Fruit fly (Drosophila melanogaster) whole organism, embryonic: ENCODE results near the gene Bacc.

Experiments
- Ada2b ChIP-seq: fragments of 200-800 bp; sonication (Bioruptor generic); IDR thresholded peaks from 2 replicates; pipeline ENCODE4 v1.3.6; 2022; ENCODE audit warnings: missing biosample characterization, missing genetic modification characterization
- Atf-2 ChIP-seq: fragments of 200-800 bp; sonication (Bioruptor generic); optimal IDR thresholded peaks from 2 replicates; lab custom pipeline; 2016; ENCODE audit warnings: missing biosample characterization, missing genetic modification characterization
- Atf3 ChIP-seq: fragments of 200-800 bp; sonication (Bioruptor generic); optimal IDR thresholded peaks from 3 replicates; lab custom pipeline; 2016; ENCODE audit warnings: missing biosample characterization, missing genetic modification characterization
- CG10209 ChIP-seq: fragments of 200-800 bp; sonication (Bioruptor generic); optimal IDR thresholded peaks from 3 replicates; lab custom pipeline; 2017; ENCODE audit warnings: missing biosample characterization, mild to moderate bottlenecking, missing genetic modification characterization, missing genetic modification reagents
- CG10654 ChIP-seq: fragments of 200-800 bp; sonication (Bioruptor generic); optimal IDR thresholded peaks from 2 replicates; lab custom pipeline; 2016; ENCODE audit warnings: missing biosample characterization, missing genetic modification characterization
- CG11696 ChIP-seq: fragments of 200-800 bp; sonication (Bioruptor generic); IDR thresholded peaks from 2 replicates; pipeline ENCODE4 v1.3.6; 2022; ENCODE audit warnings: missing biosample characterization, missing genetic modification characterization
- CG13123 ChIP-seq: fragments of 200-800 bp; sonication (Bioruptor generic); optimal IDR thresholded peaks from 2 replicates; lab custom pipeline; 2016; ENCODE audit warnings: missing biosample characterization, missing genetic modification characterization
- CG1603 ChIP-seq: fragments of 200-800 bp; sonication (Bioruptor generic); optimal IDR thresholded peaks from 2 replicates; lab custom pipeline; 2019; ENCODE audit warnings: missing biosample characterization, mild to moderate bottlenecking, missing genetic modification characterization, moderate library complexity
- CG17359 ChIP-seq: fragments of 200-800 bp; sonication (Bioruptor generic); optimal IDR thresholded peaks from 3 replicates; lab custom pipeline; 2018; ENCODE audit warnings: missing biosample characterization, mild to moderate bottlenecking, missing genetic modification characterization, moderate library complexity
- CG17568 ChIP-seq: fragments of 200-800 bp; sonication (Bioruptor generic); optimal IDR thresholded peaks from 2 replicates; lab custom pipeline; 2018; ENCODE audit warnings: missing biosample characterization, mild to moderate bottlenecking, missing genetic modification characterization, moderate library complexity
- CG18599 ChIP-seq: fragments of 200-800 bp; sonication (Bioruptor generic); optimal IDR thresholded peaks from 3 replicates; lab custom pipeline; 2017; ENCODE audit warnings: missing biosample characterization, missing genetic modification characterization, mild to moderate bottlenecking, moderate library complexity, missing genetic modification reagents
- CG2116 ChIP-seq: fragments of 200-800 bp; sonication (Bioruptor generic); optimal IDR thresholded peaks from 3 replicates; lab custom pipeline; 2018; ENCODE audit warnings: missing biosample characterization, mild to moderate bottlenecking, missing genetic modification characterization
- CG2199 ChIP-seq: fragments of 200-800 bp; sonication (Bioruptor generic); IDR thresholded peaks from 3 replicates; pipeline ENCODE4 v1.3.6; 2022; ENCODE audit warnings: missing biosample characterization, missing genetic modification characterization
- CG4282 ChIP-seq: fragments of 200-800 bp; sonication (Bioruptor generic); optimal IDR thresholded peaks from 2 replicates; lab custom pipeline; 2016; ENCODE audit warnings: missing biosample characterization, missing genetic modification characterization
- CG4617 ChIP-seq: fragments of 200-800 bp; sonication (Bioruptor generic); optimal IDR thresholded peaks from 3 replicates; lab custom pipeline; 2016; ENCODE audit warnings: missing biosample characterization, missing genetic modification characterization, borderline replicate concordance
- CG4707 ChIP-seq: fragments of 200-800 bp; sonication (Bioruptor generic); optimal IDR thresholded peaks from 2 replicates; lab custom pipeline; 2018; ENCODE audit warnings: missing biosample characterization, mild to moderate bottlenecking, missing genetic modification characterization, moderate library complexity
- CG5953 ChIP-seq: fragments of 200-800 bp; sonication (Bioruptor generic); IDR thresholded peaks from 2 replicates; pipeline ENCODE4 v1.3.6; 2022; ENCODE audit warnings: missing biosample characterization, missing genetic modification characterization
- CG6254 ChIP-seq: fragments of 200-800 bp; sonication (Bioruptor generic); optimal IDR thresholded peaks from 3 replicates; lab custom pipeline; 2017; ENCODE audit warnings: mild to moderate bottlenecking, missing biosample characterization, missing genetic modification reagents, missing genetic modification characterization
- CG6791 ChIP-seq: fragments of 200-800 bp; sonication (Bioruptor generic); IDR thresholded peaks from 3 replicates; pipeline ENCODE4 v1.3.6; 2022; ENCODE audit warnings: missing biosample characterization, missing genetic modification characterization; ENCODE audit not compliant: partially characterized antibody
- CG9727 ChIP-seq: fragments of 200-800 bp; sonication (Bioruptor generic); optimal IDR thresholded peaks from 3 replicates; lab custom pipeline; 2017; ENCODE audit warnings: missing biosample characterization, mild to moderate bottlenecking, missing genetic modification characterization
- Doc3 ChIP-seq: fragments of 200-800 bp; sonication (Bioruptor generic); IDR thresholded peaks from 3 replicates; pipeline ENCODE4 v1.3.6; 2022; ENCODE audit warnings: missing biosample characterization, missing genetic modification characterization; ENCODE audit not compliant: partially characterized antibody
- Dp ChIP-seq: fragments of 200-800 bp; sonication (Bioruptor generic); optimal IDR thresholded peaks from 2 replicates; lab custom pipeline; 2018; ENCODE audit warnings: missing biosample characterization, mild to moderate bottlenecking, missing genetic modification characterization, moderate library complexity
- Gsc ChIP-seq: fragments of 200-800 bp; sonication (Bioruptor generic); IDR thresholded peaks from 2 replicates; pipeline ENCODE4 v1.3.6; 2022; ENCODE audit warnings: missing biosample characterization, missing genetic modification characterization
- Meics ChIP-seq: fragments of 200-800 bp; sonication (Bioruptor generic); optimal IDR thresholded peaks from 2 replicates; lab custom pipeline; 2017; ENCODE audit warnings: missing biosample characterization, mild to moderate bottlenecking, missing genetic modification characterization
- Myb ChIP-seq: fragments of 200-800 bp; sonication (Bioruptor generic); optimal IDR thresholded peaks from 2 replicates; lab custom pipeline; 2016; ENCODE audit warnings: missing biosample characterization, missing genetic modification characterization
- NK7.1 ChIP-seq: fragments of 200-800 bp; sonication (Bioruptor generic); optimal IDR thresholded peaks from 3 replicates; lab custom pipeline; 2016; ENCODE audit warnings: missing biosample characterization, missing genetic modification characterization
- Oli ChIP-seq: fragments of 200-800 bp; sonication (Bioruptor generic); optimal IDR thresholded peaks from 2 replicates; lab custom pipeline; 2018; ENCODE audit warnings: missing biosample characterization, mild to moderate bottlenecking, missing genetic modification characterization, moderate library complexity
- Opbp ChIP-seq: fragments of 200-800 bp; sonication (Bioruptor generic); IDR thresholded peaks from 3 replicates; pipeline ENCODE4 v1.3.6; 2022; ENCODE audit warnings: missing biosample characterization, missing genetic modification characterization; ENCODE audit not compliant: partially characterized antibody
- Optix ChIP-seq: fragments of 200-800 bp; sonication (Bioruptor generic); IDR thresholded peaks from 3 replicates; pipeline ENCODE4 v1.3.6; 2022; ENCODE audit warnings: missing biosample characterization, missing genetic modification characterization
- Poxn ChIP-seq: fragments of 200-800 bp; sonication (Bioruptor generic); IDR thresholded peaks from 2 replicates; pipeline ENCODE4 v1.3.6; 2022; ENCODE audit warnings: missing biosample characterization, missing genetic modification characterization
- Ptx1 ChIP-seq: fragments of 200-800 bp; sonication (Bioruptor generic); IDR thresholded peaks from 2 replicates; pipeline ENCODE4 v1.3.6; 2022; ENCODE audit warnings: missing biosample characterization, missing genetic modification characterization
- al ChIP-seq: fragments of 200-800 bp; sonication (Bioruptor generic); IDR thresholded peaks from 2 replicates; pipeline ENCODE4 v1.3.6; 2022; ENCODE audit warnings: missing biosample characterization, missing genetic modification characterization
- amos ChIP-seq: fragments of 200-800 bp; sonication (Bioruptor generic); IDR thresholded peaks from 2 replicates; pipeline ENCODE4 v1.3.6; 2022; ENCODE audit warnings: missing biosample characterization, missing genetic modification characterization; ENCODE audit not compliant: partially characterized antibody
- bab2 ChIP-seq: fragments of 200-800 bp; sonication (Bioruptor generic); optimal IDR thresholded peaks from 2 replicates; lab custom pipeline; 2016; ENCODE audit warnings: missing biosample characterization, missing genetic modification characterization
- da ChIP-seq: fragments of 200-800 bp; sonication (Bioruptor generic); optimal IDR thresholded peaks from 2 replicates; lab custom pipeline; 2016; ENCODE audit warnings: missing biosample characterization, missing genetic modification characterization
- emc ChIP-seq: fragments of 200-800 bp; sonication (Bioruptor generic); optimal IDR thresholded peaks from 2 replicates; lab custom pipeline; 2016; ENCODE audit warnings: missing biosample characterization, missing genetic modification characterization
- ems ChIP-seq: fragments of 200-800 bp; sonication (Bioruptor generic); optimal IDR thresholded peaks from 3 replicates; lab custom pipeline; 2016; ENCODE audit warnings: missing biosample characterization, missing genetic modification characterization
- eve ChIP-seq, 2 experiments: fragments of >200 bp; optimal IDR thresholded peaks; 2 replicates each; lab custom pipeline; 2017; ENCODE audit warnings: missing biosample characterization in 2 of 2, missing genetic modification characterization in 2 of 2
- gce ChIP-seq: fragments of 200-800 bp; sonication (Bioruptor generic); IDR thresholded peaks from 3 replicates; pipeline ENCODE4 v1.3.6; 2022; ENCODE audit warnings: missing biosample characterization, missing genetic modification characterization
- ham ChIP-seq: fragments of 200-800 bp; sonication (Bioruptor generic); IDR thresholded peaks from 2 replicates; pipeline ENCODE4 v1.3.6; 2022; ENCODE audit warnings: missing biosample characterization, missing genetic modification characterization
- luna ChIP-seq: fragments of 200-800 bp; sonication (Bioruptor generic); optimal IDR thresholded peaks from 2 replicates; lab custom pipeline; 2016; ENCODE audit warnings: missing biosample characterization, missing genetic modification characterization
- mirr ChIP-seq: fragments of 200-800 bp; sonication (Bioruptor generic); optimal IDR thresholded peaks from 3 replicates; lab custom pipeline; 2018; ENCODE audit warnings: missing biosample characterization, mild to moderate bottlenecking, missing genetic modification characterization
- mld ChIP-seq: fragments of 200-800 bp; sonication (Bioruptor generic); IDR thresholded peaks from 3 replicates; pipeline ENCODE4 v1.3.6; 2022; ENCODE audit warnings: missing biosample characterization, missing genetic modification characterization; ENCODE audit not compliant: partially characterized antibody
- onecut ChIP-seq: fragments of 200-800 bp; sonication (Bioruptor generic); IDR thresholded peaks from 2 replicates; pipeline ENCODE4 v1.3.6; 2022; ENCODE audit warnings: missing biosample characterization, missing genetic modification characterization
- pros ChIP-seq: fragments of 200-800 bp; sonication (Bioruptor generic); optimal IDR thresholded peaks from 3 replicates; lab custom pipeline; 2019; ENCODE audit warnings: missing biosample characterization, mild to moderate bottlenecking, missing genetic modification characterization, moderate library complexity
- ranshi ChIP-seq: fragments of 200-800 bp; sonication (Bioruptor generic); IDR thresholded peaks from 2 replicates; pipeline ENCODE4 v1.3.6; 2022; ENCODE audit warnings: missing biosample characterization, missing genetic modification characterization
- shn ChIP-seq: fragments of 200-800 bp; sonication (Bioruptor generic); optimal IDR thresholded peaks from 3 replicates; lab custom pipeline; 2016; ENCODE audit warnings: missing biosample characterization, missing genetic modification characterization
- sim ChIP-seq: fragments of 200-800 bp; sonication (Bioruptor generic); IDR thresholded peaks from 2 replicates; pipeline ENCODE4 v1.3.6; 2022; ENCODE audit warnings: missing biosample characterization, missing genetic modification characterization
- sob ChIP-seq: fragments of 200-800 bp; sonication (Bioruptor generic); IDR thresholded peaks from 2 replicates; pipeline ENCODE4 v1.3.6; 2022; ENCODE audit warnings: missing biosample characterization, missing genetic modification characterization

Bacc gene

DNA sequence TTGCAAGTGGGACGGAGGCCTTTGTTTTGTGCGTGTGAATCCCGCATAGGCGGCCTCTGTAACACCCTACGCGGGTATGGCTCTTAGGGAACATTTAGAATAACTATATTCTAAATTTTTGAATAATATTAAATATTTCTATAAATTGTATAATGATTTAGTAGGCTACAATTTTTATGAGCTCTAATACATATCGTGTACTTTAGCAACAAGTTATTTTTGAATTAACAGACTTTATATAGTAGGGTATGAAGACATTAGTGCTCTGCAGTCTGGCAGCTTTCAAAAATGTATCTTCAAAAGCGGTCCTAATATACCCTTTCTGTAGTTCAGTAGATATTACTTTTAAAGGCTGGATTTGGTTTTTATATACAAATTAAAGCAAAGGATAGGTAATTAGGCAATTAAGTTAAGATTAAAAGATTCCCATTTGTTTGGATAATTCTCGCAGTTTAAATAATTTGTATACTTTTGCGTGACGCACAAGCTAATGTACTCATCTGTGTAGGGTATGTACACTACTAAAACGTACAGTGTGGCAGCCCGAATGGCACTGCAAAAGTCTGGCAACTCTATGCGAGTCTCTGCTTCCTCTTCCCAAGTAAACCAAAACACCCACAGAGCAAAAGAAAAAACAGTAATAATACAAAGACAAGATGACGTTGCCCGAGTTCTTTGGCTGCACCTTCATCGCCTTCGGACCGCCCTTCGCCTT, 13.6 kb downstream of the Bacc start, which contains the start of the genes Snx21 and aph-1 (continued):
- peak; percentile 56; the same call in 1 of the 3 replicates for TF ChIP-seq gce (GFP tag; lab: Robert Waterston, UW)
- peak; percentile 78; the same call in 2 of the 3 replicates for TF ChIP-seq Optix (GFP tag; lab: Robert Waterston, UW)
- peak; percentile 94 for TF ChIP-seq Oli
- peak; percentile 56 for TF ChIP-seq CG5953 (GFP tag; lab: Robert Waterston, UW)
- peak; percentile 92 for TF ChIP-seq CG17359 (tag; lab: Kevin White, UChicago)
- no peak for TF ChIP-seq Doc3 (GFP tag; lab: Robert Waterston, UW)
- peak; percentile 73 for TF ChIP-seq CG1603 (tag; lab: Kevin White, UChicago)
- TF ChIP-seq pros (GFP tag; lab: Kevin White, UChicago), result peak; percentile 46
- TF ChIP-seq Ptx1 (GFP tag; lab: Robert Waterston, UW), result peak; percentile 94
- peak; percentile 80 for TF ChIP-seq emc
- TF ChIP-seq CG4617, result peak; percentile 77
- peak; percentile 89 for TF ChIP-seq ranshi (GFP tag; lab: Robert Waterston, UW)
- peak; percentile 80 for TF ChIP-seq onecut (GFP tag; lab: Robert Waterston, UW)
- TF ChIP-seq CG18599, result peak; percentile 93
- TF ChIP-seq Atf3 (GFP tag; lab: Kevin White, UChicago), result peak; percentile 86
- peak; percentile 51 for TF ChIP-seq CG4707 (GFP tag; lab: Kevin White, UChicago)
- TF ChIP-seq CG10209 (GFP tag; lab: Kevin White, UChicago), result peak; percentile 92
- no peak for TF ChIP-seq mld (GFP tag; lab: Robert Waterston, UW)
- TF ChIP-seq da, result peak; percentile 52
- peak; percentile 70 for TF ChIP-seq CG2116
- TF ChIP-seq Poxn (GFP tag; lab: Robert Waterston, UW), result peak; percentile 54
- no peak for TF ChIP-seq Dp (GFP tag; lab: Kevin White, UChicago)
- TF ChIP-seq sim (GFP tag; lab: Robert Waterston, UW), result peak; percentile 62; the same call in 1 of the 2 replicates
- peak; percentile 76 for TF ChIP-seq CG13123 (GFP tag; lab: Kevin White, UChicago)
- peak; percentile 64 for TF ChIP-seq CG4282
- peak; percentile 89 for TF ChIP-seq bab2
- TF ChIP-seq Atf-2 (GFP tag; lab: Kevin White, UChicago), result peak; percentile 85
- no peak for TF ChIP-seq CG6791 (GFP tag; lab: Robert Waterston, UW)
- no peak; the same call in 1 of the 2 replicates for TF ChIP-seq CG11696 (GFP tag; lab: Robert Waterston, UW)
- peak; percentile 67 for TF ChIP-seq ham
- TF ChIP-seq CG9727 (GFP tag; lab: Kevin White, UChicago), result peak; percentile 92
- peak; percentile 81 for TF ChIP-seq al (GFP tag; lab: Robert Waterston, UW)
- TF ChIP-seq eve (GFP tag; optimal IDR thresholded peaks at IDR 0.05; lab: Kevin White, UChicago), result no peak
- peak; percentile 76 for TF ChIP-seq luna
- peak; percentile 84 for TF ChIP-seq CG6254 (GFP tag; lab: Kevin White, UChicago)
- TF ChIP-seq Myb, result peak; percentile 84
- TF ChIP-seq Ada2b (GFP tag; lab: Robert Waterston, UW), result peak; percentile 74
- peak; percentile 40; the same call in 1 of the 2 replicates for TF ChIP-seq amos (GFP tag; lab: Robert Waterston, UW)
- TF ChIP-seq CG17568 (GFP tag; lab: Kevin White, UChicago), result no peak
- TF ChIP-seq NK7.1 (GFP tag; lab: Kevin White, UChicago), result peak; percentile 63
- TF ChIP-seq Opbp (GFP tag; lab: Robert Waterston, UW), result no peak
- peak; percentile 85 for TF ChIP-seq ems
- TF ChIP-seq CG10654 (GFP tag; lab: Kevin White, UChicago), result peak; percentile 88
- TF ChIP-seq sob (GFP tag; lab: Robert Waterston, UW), result peak; percentile 90
- peak; percentile 74 for TF ChIP-seq Gsc (GFP tag; lab: Robert Waterston, UW)
- peak; percentile 55 for TF ChIP-seq mirr
- peak; percentile 93 for TF ChIP-seq shn
- TF ChIP-seq Meics (GFP tag; lab: Kevin White, UChicago), result peak; percentile 93
- 0 out of 3 replicates have a peak, but pooled peaks have one; percentile 59 for TF ChIP-seq CG2199 (GFP tag; lab: Robert Waterston, UW)
